Fruit fly (Drosophila melanogaster) whole organism, embryonic: ENCODE data around the gene CG42541.

Source experiments
- Adf1 ChIP-seq: fragments of 200-800 bp; sonication (Bioruptor generic); IDR thresholded peaks from 2 replicates; pipeline ENCODE4 v1.3.6; 2022; ENCODE audit warnings: missing biosample characterization, missing genetic modification characterization
- Aef1 ChIP-seq: fragments of 200-800 bp; sonication (Bioruptor generic); IDR thresholded peaks from 3 replicates; pipeline ENCODE4 v1.3.6; 2022; ENCODE audit warnings: missing biosample characterization, missing genetic modification characterization
- Blimp-1 ChIP-seq: fragments of 200-800 bp; sonication (Bioruptor generic); optimal IDR thresholded peaks from 3 replicates; lab custom pipeline; 2018; ENCODE audit warnings: missing biosample characterization, missing genetic modification characterization, mild to moderate bottlenecking, moderate library complexity, missing genetic modification reagents
- CG10321 ChIP-seq: fragments of 200-800 bp; sonication (Bioruptor generic); IDR thresholded peaks from 2 replicates; pipeline ENCODE4 v1.3.6; 2022; ENCODE audit warnings: missing biosample characterization, missing genetic modification characterization
- CG13296 ChIP-seq: fragments of 200-800 bp; sonication (Bioruptor generic); optimal IDR thresholded peaks from 3 replicates; lab custom pipeline; 2018; ENCODE audit warnings: missing biosample characterization, mild to moderate bottlenecking, missing genetic modification characterization
- CG14710 ChIP-seq: fragments of 200-800 bp; sonication (Bioruptor generic); optimal IDR thresholded peaks from 3 replicates; lab custom pipeline; 2019; ENCODE audit warnings: missing biosample characterization, mild to moderate bottlenecking, missing genetic modification characterization, moderate library complexity
- CG15601 ChIP-seq: fragments of 200-800 bp; sonication (Bioruptor generic); optimal IDR thresholded peaks from 3 replicates; lab custom pipeline; 2019; ENCODE audit warnings: missing biosample characterization, mild to moderate bottlenecking, missing genetic modification characterization, moderate library complexity
- CG17385 ChIP-seq: fragments of 200-800 bp; sonication (Bioruptor generic); optimal IDR thresholded peaks from 3 replicates; lab custom pipeline; 2018; ENCODE audit warnings: missing biosample characterization, mild to moderate bottlenecking, missing genetic modification characterization
- CG18262 ChIP-seq: fragments of 200-800 bp; optimal IDR thresholded peaks from 3 replicates; lab custom pipeline; 2019; ENCODE audit warnings: missing biosample characterization, mild to moderate bottlenecking, missing genetic modification characterization, moderate library complexity
- CG1832 ChIP-seq: fragments of 200-800 bp; sonication (Bioruptor generic); optimal IDR thresholded peaks from 2 replicates; lab custom pipeline; 2017; ENCODE audit warnings: missing biosample characterization, mild to moderate bottlenecking, missing genetic modification characterization, inconsistent platforms
- CG18764 ChIP-seq: fragments of 200-800 bp; sonication (Bioruptor generic); optimal IDR thresholded peaks from 3 replicates; lab custom pipeline; 2016; ENCODE audit warnings: missing biosample characterization, missing genetic modification characterization
- CG2889 ChIP-seq: fragments of 200-800 bp; sonication (Bioruptor generic); IDR thresholded peaks from 3 replicates; pipeline ENCODE4 v1.3.6; 2022; ENCODE audit warnings: missing biosample characterization, missing genetic modification characterization
- CG30020 ChIP-seq: fragments of 200-800 bp; optimal IDR thresholded peaks from 2 replicates; lab custom pipeline; 2019; ENCODE audit warnings: missing biosample characterization, mild to moderate bottlenecking, missing genetic modification characterization, moderate library complexity
- CG34422 ChIP-seq: fragments of 200-800 bp; sonication (Bioruptor generic); IDR thresholded peaks from 3 replicates; pipeline ENCODE4 v1.3.6; 2022; ENCODE audit warnings: missing biosample characterization, missing genetic modification characterization
- CG4328 ChIP-seq: fragments of 200-800 bp; sonication (Bioruptor generic); optimal IDR thresholded peaks from 3 replicates; lab custom pipeline; 2017; ENCODE audit warnings: missing biosample characterization, missing genetic modification reagents, missing genetic modification characterization
- CG4360 ChIP-seq: fragments of 200-800 bp; sonication (Bioruptor generic); IDR thresholded peaks from 2 replicates; pipeline ENCODE4 v1.3.6; 2022; ENCODE audit warnings: missing biosample characterization, missing genetic modification characterization
- CG6254 ChIP-seq: fragments of 200-800 bp; sonication (Bioruptor generic); optimal IDR thresholded peaks from 3 replicates; lab custom pipeline; 2017; ENCODE audit warnings: mild to moderate bottlenecking, missing biosample characterization, missing genetic modification reagents, missing genetic modification characterization
- CG6854 ChIP-seq: fragments of 200-800 bp; sonication (Bioruptor generic); optimal IDR thresholded peaks from 3 replicates; lab custom pipeline; 2017; ENCODE audit warnings: missing biosample characterization, mild to moderate bottlenecking, missing genetic modification characterization
- CG7357 ChIP-seq: fragments of 200-800 bp; sonication (Bioruptor generic); IDR thresholded peaks from 3 replicates; pipeline ENCODE4 v1.3.6; 2022; ENCODE audit warnings: missing biosample characterization, missing genetic modification characterization
- CG7786 ChIP-seq: fragments of 200-800 bp; sonication (Bioruptor generic); optimal IDR thresholded peaks from 2 replicates; lab custom pipeline; 2016; ENCODE audit warnings: missing biosample characterization, missing genetic modification characterization
- CG7963 ChIP-seq: fragments of 200-800 bp; sonication (Bioruptor generic); IDR thresholded peaks from 3 replicates; pipeline ENCODE4 v1.3.6; 2022; ENCODE audit warnings: missing biosample characterization, missing genetic modification characterization; ENCODE audit not compliant: partially characterized antibody
- CG8478 ChIP-seq: fragments of >200 bp; optimal IDR thresholded peaks from 2 replicates; lab custom pipeline; 2018
- HLH4C ChIP-seq: fragments of 200-800 bp; sonication (Bioruptor generic); IDR thresholded peaks from 3 replicates; pipeline ENCODE4 v1.3.6; 2022; ENCODE audit warnings: missing biosample characterization, missing genetic modification characterization; ENCODE audit not compliant: partially characterized antibody
- HLHmδ ChIP-seq: fragments of 200-800 bp; sonication (Bioruptor generic); optimal IDR thresholded peaks from 2 replicates; lab custom pipeline; 2018; ENCODE audit warnings: missing biosample characterization, mild to moderate bottlenecking, missing genetic modification characterization, moderate library complexity
- MBD-R2 ChIP-seq: fragments of 200-800 bp; sonication (Bioruptor generic); IDR thresholded peaks from 2 replicates; pipeline ENCODE4 v1.3.6; 2022; ENCODE audit warnings: missing biosample characterization, missing genetic modification characterization
- Med ChIP-seq: fragments of 200-800 bp; sonication (Bioruptor generic); peaks from one replicate; lab custom pipeline; 2016; ENCODE audit warnings: missing biosample characterization, missing genetic modification characterization, mild to moderate bottlenecking, inconsistent platforms, moderate library complexity
- Opbp ChIP-seq: fragments of 200-800 bp; sonication (Bioruptor generic); IDR thresholded peaks from 3 replicates; pipeline ENCODE4 v1.3.6; 2022; ENCODE audit warnings: missing biosample characterization, missing genetic modification characterization; ENCODE audit not compliant: partially characterized antibody
- Scr ChIP-seq: fragments of 200-800 bp; sonication (Bioruptor generic); IDR thresholded peaks from 2 replicates; pipeline ENCODE4 v1.3.6; 2022; ENCODE audit warnings: missing biosample characterization, missing genetic modification characterization; ENCODE audit not compliant: partially characterized antibody
- Trl ChIP-seq, 3 experiments: fragments of >200 bp in 2 of 3; fragments of 200-800 bp in 1 of 3; sonication (Bioruptor generic) in 1 of 3; optimal IDR thresholded peaks; 2 replicates in 1 of 3; 3 replicates in 2 of 3; lab custom pipeline; 2016 to 2017; ENCODE audit warnings: missing biosample characterization in 1 of 3, missing genetic modification characterization in 1 of 3
- Xrp1 ChIP-seq: fragments of 200-800 bp; sonication (Bioruptor generic); IDR thresholded peaks from 2 replicates; pipeline ENCODE4 v1.3.6; 2022; ENCODE audit warnings: missing biosample characterization, missing genetic modification characterization
- amos ChIP-seq: fragments of 200-800 bp; sonication (Bioruptor generic); IDR thresholded peaks from 2 replicates; pipeline ENCODE4 v1.3.6; 2022; ENCODE audit warnings: missing biosample characterization, missing genetic modification characterization; ENCODE audit not compliant: partially characterized antibody
- bbx ChIP-seq: fragments of 200-800 bp; sonication (Bioruptor generic); IDR thresholded peaks from 2 replicates; pipeline ENCODE4 v1.3.6; 2022; ENCODE audit warnings: missing biosample characterization, missing genetic modification characterization; ENCODE audit not compliant: partially characterized antibody
- dimm ChIP-seq: fragments of 200-800 bp; sonication (Bioruptor generic); IDR thresholded peaks from 2 replicates; pipeline ENCODE4 v1.3.6; 2022; ENCODE audit warnings: missing biosample characterization, missing genetic modification characterization
- gsb-n ChIP-seq: fragments of 200-800 bp; sonication (Bioruptor generic); optimal IDR thresholded peaks from 3 replicates; lab custom pipeline; 2018; ENCODE audit warnings: missing biosample characterization, mild to moderate bottlenecking, missing genetic modification characterization
- hb ChIP-seq: fragments of 200-800 bp; sonication (Bioruptor generic); IDR thresholded peaks from 3 replicates; pipeline ENCODE4 v1.3.6; 2022; ENCODE audit warnings: missing biosample characterization, missing genetic modification characterization; ENCODE audit not compliant: partially characterized antibody
- inv ChIP-seq: fragments of 200-800 bp; sonication (Bioruptor generic); IDR thresholded peaks from 2 replicates; pipeline ENCODE4 v1.3.6; 2022; ENCODE audit warnings: missing biosample characterization, missing genetic modification characterization; ENCODE audit not compliant: partially characterized antibody
- jigr1 ChIP-seq: fragments of 200-800 bp; sonication (Bioruptor generic); IDR thresholded peaks from 3 replicates; pipeline ENCODE4 v1.3.6; 2022; ENCODE audit warnings: missing biosample characterization, missing genetic modification characterization
- kah ChIP-seq: fragments of 200-800 bp; sonication (Bioruptor generic); optimal IDR thresholded peaks from 2 replicates; lab custom pipeline; 2018; ENCODE audit warnings: missing biosample characterization, mild to moderate bottlenecking, missing genetic modification characterization
- lbe ChIP-seq: fragments of 200-800 bp; sonication (Bioruptor generic); optimal IDR thresholded peaks from 2 replicates; lab custom pipeline; 2016; ENCODE audit warnings: missing biosample characterization, mild to moderate bottlenecking, missing genetic modification characterization
- pzg ChIP-seq: fragments of 200-800 bp; sonication (Bioruptor generic); optimal IDR thresholded peaks from 3 replicates; lab custom pipeline; 2018; ENCODE audit warnings: missing biosample characterization, mild to moderate bottlenecking, missing genetic modification characterization, moderate library complexity
- sd ChIP-seq: fragments of 200-800 bp; sonication (Bioruptor generic); optimal IDR thresholded peaks from 3 replicates; lab custom pipeline; 2018; ENCODE audit warnings: missing biosample characterization, mild to moderate bottlenecking, missing genetic modification characterization, moderate library complexity
- sens-2 ChIP-seq: fragments of 200-800 bp; sonication (Bioruptor generic); IDR thresholded peaks from 2 replicates; pipeline ENCODE4 v1.3.6; 2022; ENCODE audit warnings: missing biosample characterization, missing genetic modification characterization
- sna ChIP-seq: fragments of 200-800 bp; sonication (Bioruptor generic); IDR thresholded peaks from 2 replicates; pipeline ENCODE4 v1.3.6; 2022; ENCODE audit warnings: missing biosample characterization, missing genetic modification characterization; ENCODE audit not compliant: partially characterized antibody
- sqz ChIP-seq: fragments of 200-800 bp; sonication (Bioruptor generic); optimal IDR thresholded peaks from 3 replicates; lab custom pipeline; 2018; ENCODE audit warnings: missing biosample characterization, mild to moderate bottlenecking, missing genetic modification characterization
- tin ChIP-seq: fragments of 200-800 bp; sonication (Bioruptor generic); optimal IDR thresholded peaks from 3 replicates; lab custom pipeline; 2016; ENCODE audit warnings: missing biosample characterization, missing genetic modification characterization
- unc-4 ChIP-seq: fragments of 200-800 bp; sonication (Bioruptor generic); IDR thresholded peaks from 2 replicates; pipeline ENCODE4 v1.3.6; 2022; ENCODE audit warnings: missing biosample characterization, missing genetic modification characterization; ENCODE audit not compliant: partially characterized antibody
- wdn ChIP-seq: fragments of 200-800 bp; sonication (Bioruptor generic); IDR thresholded peaks from 2 replicates; pipeline ENCODE4 v1.3.6; 2022; ENCODE audit warnings: missing biosample characterization, missing genetic modification characterization

The CG42541 gene

DNA sequence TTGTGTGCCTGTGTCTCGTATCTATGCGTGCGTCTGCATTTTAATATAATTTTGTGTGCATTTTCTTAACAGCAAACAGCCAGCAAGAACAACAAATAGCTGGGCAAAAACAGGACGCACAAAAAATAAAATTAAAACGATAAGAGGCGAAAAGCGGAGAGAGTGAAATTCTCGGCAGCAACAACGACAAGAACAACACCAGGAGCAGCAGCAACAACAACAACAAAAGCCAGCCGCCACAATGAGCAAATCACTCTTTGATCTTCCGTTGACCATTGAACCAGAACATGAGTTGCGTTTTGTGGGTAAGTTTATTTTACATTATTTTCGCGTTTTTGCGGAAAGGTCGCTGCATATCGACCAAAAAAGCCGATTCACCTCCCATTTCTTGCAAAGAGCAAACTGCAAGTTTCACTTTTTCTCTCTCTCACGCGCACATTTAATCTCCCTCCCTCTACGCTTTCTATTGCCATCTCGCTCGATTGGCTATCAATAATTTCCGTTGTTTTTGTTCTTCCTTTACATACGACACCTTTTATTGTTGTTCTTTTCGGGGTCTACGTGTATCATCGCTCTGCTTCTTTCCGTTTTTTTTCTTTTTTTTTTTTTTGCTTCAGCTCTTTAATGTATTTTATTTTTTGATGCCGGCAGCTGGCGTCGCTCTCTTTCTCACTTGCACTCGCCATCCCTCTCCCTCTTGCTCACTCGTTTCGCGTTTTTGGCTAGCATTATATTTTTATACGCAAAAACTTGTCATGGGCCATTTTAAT lies 19.2 kb upstream of the CG42541 start:
- TF ChIP-seq kah (GFP tag; lab: Kevin White, UChicago) (no peak), CG7786 (GFP tag; lab: Kevin White, UChicago) (no peak), CG8478 (lab: Kevin White, UChicago) (peak; percentile 78), sens-2 (GFP tag; lab: Robert Waterston, UW) (no peak), Trl (optimal IDR thresholded peaks at IDR 0.05; lab: Kevin White, UChicago) (peak; percentile 50 to 86), Trl (GFP tag; optimal IDR thresholded peaks at IDR 0.05; lab: Kevin White, UChicago) (no peak), CG15601 (tag; lab: Kevin White, UChicago) (no peak), lbe (GFP tag; lab: Kevin White, UChicago) (peak; percentile 44), Aef1 (GFP tag; lab: Robert Waterston, UW) (peak; percentile 10; the same call in 1 of the 3 replicates), Blimp-1 (peak; percentile 23), Opbp (0 out of 3 replicates have a peak, but pooled peaks have one; percentile 9), Med (GFP tag; lab: Kevin White, UChicago) (peak; percentile 3), sd (tag; lab: Kevin White, UChicago) (peak; percentile 32), CG4360 (GFP tag; lab: Robert Waterston, UW) (peak; percentile 90), unc-4 (GFP tag; lab: Robert Waterston, UW) (0 out of 2 replicates have a peak, but pooled peaks have one; percentile 15), Adf1 (GFP tag; lab: Robert Waterston, UW) (peak; percentile 13; the same call in 1 of the 2 replicates), CG1832 (GFP tag; lab: Kevin White, UChicago) (peak; percentile 77), CG34422 (GFP tag; lab: Robert Waterston, UW) (peak; percentile 23; the same call in 1 of the 3 replicates), CG10321 (peak; percentile 37), CG17385 (GFP tag; lab: Kevin White, UChicago) (peak; percentile 62), sqz (peak; percentile 6), CG2889 (GFP tag; lab: Robert Waterston, UW) (no peak), Scr (GFP tag; lab: Robert Waterston, UW) (peak; percentile 32)

DNA sequence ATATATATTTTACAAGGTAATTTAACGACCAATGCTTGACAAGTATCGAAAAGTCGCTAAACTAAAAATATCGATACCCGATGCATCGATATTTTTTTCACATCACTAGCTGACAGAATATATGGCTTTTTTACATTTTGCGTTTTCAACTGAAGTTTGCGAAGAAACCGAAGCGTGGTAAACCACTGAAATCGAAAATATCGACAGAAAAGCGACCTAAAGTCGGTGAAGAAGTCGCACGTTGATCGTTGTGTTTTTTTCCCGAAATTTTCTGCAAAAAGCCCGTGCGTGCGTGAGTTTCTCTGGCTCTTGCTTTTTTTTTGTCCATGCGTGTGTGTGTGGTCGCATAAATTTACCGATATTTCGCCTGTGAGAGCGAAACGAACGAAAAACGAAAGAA lies 18.5 kb upstream of the CG42541 start, which contains the start of gene Vap33:
Gene Vap33 (plus strand): TSS at position 87 of the 400 bp plus-strand sequence.
- TF ChIP-seq hb = peak; percentile 93
- TF ChIP-seq HLHmδ (GFP tag; lab: Kevin White, UChicago) = no peak
- peak; percentile 89 for TF ChIP-seq Opbp
- TF ChIP-seq bbx (GFP tag; lab: Robert Waterston, UW) = peak; percentile 93
- no peak for TF ChIP-seq CG6254
- TF ChIP-seq sna = peak; percentile 87
- TF ChIP-seq HLH4C (GFP tag; lab: Robert Waterston, UW) = peak; percentile 90
- peak; percentile 67; the same call in 1 of the 3 replicates for TF ChIP-seq jigr1 (GFP tag; lab: Robert Waterston, UW)
- no peak for TF ChIP-seq CG4328
- no peak for TF ChIP-seq dimm (GFP tag; lab: Robert Waterston, UW)
- TF ChIP-seq Scr (GFP tag; lab: Robert Waterston, UW) = peak; percentile 94
- TF ChIP-seq CG18262 (tag; lab: Kevin White, UChicago) = no peak
- no peak for TF ChIP-seq CG7357 (GFP tag; lab: Robert Waterston, UW)
- no peak for TF ChIP-seq wdn (GFP tag; lab: Robert Waterston, UW)
- TF ChIP-seq pzg (GFP tag; lab: Kevin White, UChicago) = peak; percentile 32
- peak; percentile 80; the same call in 2 of the 3 replicates for TF ChIP-seq CG7963 (GFP tag; lab: Robert Waterston, UW)
- TF ChIP-seq CG14710 (tag; lab: Kevin White, UChicago) = no peak
- peak; percentile 91 for TF ChIP-seq amos (GFP tag; lab: Robert Waterston, UW)
- no peak for TF ChIP-seq CG18764 (GFP tag; lab: Kevin White, UChicago)
- TF ChIP-seq MBD-R2 (GFP tag; lab: Robert Waterston, UW) = peak; percentile 50
- TF ChIP-seq CG6854 (GFP tag; lab: Kevin White, UChicago) = no peak
- peak; percentile 91 for TF ChIP-seq inv (GFP tag; lab: Robert Waterston, UW)
- TF ChIP-seq Xrp1 = 0 out of 2 replicates have a peak, but pooled peaks have one; percentile 13
- TF ChIP-seq CG30020 = peak; percentile 0
- TF ChIP-seq gsb-n = no peak
- TF ChIP-seq tin (GFP tag; lab: Kevin White, UChicago) = no peak
- TF ChIP-seq CG13296 (GFP tag; lab: Kevin White, UChicago) = no peak
